Fruit fly (Drosophila melanogaster): ENCODE results near the gene ckd.

The ckd gene

DNA sequence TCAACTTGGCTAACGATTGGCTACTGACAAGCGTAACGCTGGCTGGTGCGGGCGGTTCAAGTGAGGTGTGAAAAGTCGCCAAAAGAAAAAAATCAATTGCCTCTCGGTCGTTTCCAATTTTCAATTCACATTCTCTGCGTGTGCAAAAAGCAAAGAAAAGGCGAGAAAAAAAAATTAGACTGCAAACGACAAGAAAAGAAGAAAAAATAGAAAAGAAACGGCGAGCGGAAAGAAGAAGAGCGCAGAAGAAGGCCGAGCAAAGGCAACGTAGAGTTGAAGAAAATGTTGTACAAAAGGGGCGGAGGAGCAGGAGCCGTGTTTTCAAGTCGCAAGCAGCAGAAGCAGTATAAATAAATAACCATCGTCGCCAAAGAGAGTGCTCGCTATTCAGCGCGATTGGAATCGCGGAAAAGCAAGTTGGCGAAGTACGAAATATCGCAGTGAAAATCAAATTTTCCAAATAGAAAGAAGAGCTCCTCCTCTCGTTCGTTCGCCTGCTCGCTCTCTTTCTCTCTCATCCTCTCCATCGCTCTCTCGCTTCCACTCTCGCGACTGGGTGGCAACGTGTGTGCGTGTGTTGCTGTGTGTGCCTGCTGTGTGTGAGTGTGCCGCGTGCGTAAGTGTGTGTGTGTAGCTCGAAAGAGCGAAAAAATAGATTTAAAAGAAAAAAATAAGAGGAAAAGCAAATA lies 31.8 kb upstream of the ckd start (continued):
- no peak for TF ChIP-seq fd59A (GFP tag; optimal IDR thresholded peaks at IDR 0.05)
- peak; percentile 69 for TF ChIP-seq CG9139 (GFP tag; optimal IDR thresholded peaks at IDR 0.05)

DNA sequence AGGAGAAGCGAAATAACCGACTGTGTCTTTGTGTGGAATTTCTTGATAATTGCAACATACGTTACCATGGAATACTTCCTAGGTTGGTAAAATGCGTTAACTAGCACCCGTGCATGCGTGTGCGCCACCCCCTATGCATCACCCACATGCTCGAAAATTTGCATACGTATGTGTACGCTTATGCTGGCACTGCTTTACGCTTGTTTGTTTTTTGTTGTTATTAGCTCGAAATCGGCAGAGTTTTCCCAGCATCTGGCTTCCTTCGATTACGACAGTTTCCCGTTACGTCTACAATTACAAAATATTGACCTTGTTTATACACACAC lies 31.3 kb upstream of the ckd start:
- TF ChIP-seq Sox102F (GFP tag; optimal IDR thresholded peaks at IDR 0.05) = no peak
- TF ChIP-seq CG10669 (GFP tag; optimal IDR thresholded peaks at IDR 0.05) = no peak
- no peak for TF ChIP-seq Met (GFP tag; optimal IDR thresholded peaks at IDR 0.05)
- no peak for TF ChIP-seq CG4318 (GFP tag; optimal IDR thresholded peaks at IDR 0.05)
- no peak for TF ChIP-seq svp (GFP tag)
- TF ChIP-seq cyc (GFP tag; optimal IDR thresholded peaks at IDR 0.05) = no peak
- no peak for TF ChIP-seq CG31627 (GFP tag; optimal IDR thresholded peaks at IDR 0.05)
- no peak for TF ChIP-seq Lpt (GFP tag; optimal IDR thresholded peaks at IDR 0.05)
- no peak for TF ChIP-seq CG7368 (GFP tag; optimal IDR thresholded peaks at IDR 0.05)
- TF ChIP-seq Hr38 (GFP tag; optimal IDR thresholded peaks at IDR 0.05) = no peak

DNA sequence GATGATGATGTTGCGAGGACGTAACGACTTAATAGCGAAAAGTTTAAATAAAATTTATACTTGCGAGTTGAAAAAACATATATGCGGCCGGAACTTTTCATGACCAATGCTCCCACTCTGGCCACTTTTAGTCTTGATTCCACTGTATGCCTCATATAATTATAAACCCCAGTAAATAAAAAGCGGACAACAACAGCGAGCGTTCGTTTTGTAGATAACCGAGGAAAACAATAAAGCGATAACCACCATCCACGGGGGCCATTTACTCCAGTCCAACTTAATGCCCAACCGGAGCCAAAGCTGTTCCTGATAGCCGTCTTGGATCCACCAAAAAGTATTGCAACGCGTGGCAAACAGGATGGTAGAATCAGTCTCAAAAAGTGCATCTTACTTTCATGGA lies 21.4 kb upstream of the ckd start:
- TF ChIP-seq Gug (GFP tag; IDR thresholded peaks at IDR 0.05) = no peak
- TF ChIP-seq Lpt (GFP tag; optimal IDR thresholded peaks at IDR 0.05) = no peak
- TF ChIP-seq CG7368 (GFP tag; optimal IDR thresholded peaks at IDR 0.05) = no peak
- TF ChIP-seq Eip78C (GFP tag) = no peak
- TF ChIP-seq vri (GFP tag; optimal IDR thresholded peaks at IDR 0.05) = peak; percentile 23
- TF ChIP-seq CG6163 (GFP tag; IDR thresholded peaks at IDR 0.05) = peak; percentile 50; the same call in 1 of the 3 replicates

DNA sequence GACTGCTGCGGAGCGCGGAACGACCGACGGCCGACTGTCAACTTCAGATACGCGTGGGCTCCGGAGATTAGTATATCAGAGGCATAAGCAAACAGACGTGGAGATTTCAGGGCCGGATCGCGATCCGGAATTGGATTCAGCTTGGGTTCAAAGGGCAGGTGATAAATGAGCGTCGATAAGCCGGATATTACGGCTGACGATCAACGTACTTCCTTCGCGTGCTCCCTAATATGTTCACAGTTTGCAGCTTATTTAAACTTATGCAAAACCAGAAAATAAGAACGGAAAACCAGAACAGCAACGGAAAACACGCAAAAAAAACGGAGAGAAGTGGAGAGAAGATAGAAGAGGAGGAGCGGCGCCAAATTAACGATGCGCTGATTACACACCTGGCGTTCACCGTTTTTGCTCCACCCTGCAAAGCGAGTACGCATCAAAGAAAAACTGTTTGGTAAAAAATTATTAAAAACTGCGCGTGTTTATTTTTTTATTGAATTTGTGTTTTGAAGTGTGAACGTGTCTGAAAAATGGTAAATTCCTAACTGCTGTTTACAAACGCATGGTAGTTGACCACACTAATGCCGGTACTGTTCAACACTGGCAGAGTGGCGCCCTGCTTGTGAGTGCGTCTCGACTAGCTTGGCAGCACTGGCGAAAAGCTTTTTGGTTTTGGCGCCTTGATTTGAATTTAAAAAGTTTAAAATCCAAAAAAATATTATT lies 18.5 kb upstream of the ckd start, which contains the start of gene CG17746:
Gene CG17746 (minus strand): TSS at position 546 of the 720 bp plus-strand sequence.
- TF ChIP-seq pdm3 (GFP tag; optimal IDR thresholded peaks at IDR 0.05) (no peak), OdsH (GFP tag; optimal IDR thresholded peaks at IDR 0.05) (no peak), fkh (GFP tag; optimal IDR thresholded peaks at IDR 0.05) (peak; percentile 43), ss (GFP tag; optimal IDR thresholded peaks at IDR 0.05) (peak in 1 of 2 experiments; percentile 48), esn (GFP tag; optimal IDR thresholded peaks at IDR 0.05) (peak; percentile 0), Sox14 (GFP tag; optimal IDR thresholded peaks at IDR 0.05) (peak; percentile 45), Eip78C (GFP tag) (peak; percentile 76), Gug (GFP tag; IDR thresholded peaks at IDR 0.05) (0 out of 2 replicates have a peak, but pooled peaks have one; percentile 12), CG6854 (GFP tag; optimal IDR thresholded peaks at IDR 0.05) (peak; percentile 13), CG8319 (GFP tag; optimal IDR thresholded peaks at IDR 0.05) (no peak), CG31627 (GFP tag; optimal IDR thresholded peaks at IDR 0.05) (peak; percentile 35), cyc (GFP tag; optimal IDR thresholded peaks at IDR 0.05) (peak; percentile 10), CG6808 (GFP tag; optimal IDR thresholded peaks at IDR 0.05) (peak; percentile 100), svp (GFP tag) (peak; percentile 93), CG10669 (GFP tag; optimal IDR thresholded peaks at IDR 0.05) (no peak), lz (GFP tag; optimal IDR thresholded peaks at IDR 0.05) (peak; percentile 38), CG32006 (GFP tag; optimal IDR thresholded peaks at IDR 0.05) (no peak)

DNA sequence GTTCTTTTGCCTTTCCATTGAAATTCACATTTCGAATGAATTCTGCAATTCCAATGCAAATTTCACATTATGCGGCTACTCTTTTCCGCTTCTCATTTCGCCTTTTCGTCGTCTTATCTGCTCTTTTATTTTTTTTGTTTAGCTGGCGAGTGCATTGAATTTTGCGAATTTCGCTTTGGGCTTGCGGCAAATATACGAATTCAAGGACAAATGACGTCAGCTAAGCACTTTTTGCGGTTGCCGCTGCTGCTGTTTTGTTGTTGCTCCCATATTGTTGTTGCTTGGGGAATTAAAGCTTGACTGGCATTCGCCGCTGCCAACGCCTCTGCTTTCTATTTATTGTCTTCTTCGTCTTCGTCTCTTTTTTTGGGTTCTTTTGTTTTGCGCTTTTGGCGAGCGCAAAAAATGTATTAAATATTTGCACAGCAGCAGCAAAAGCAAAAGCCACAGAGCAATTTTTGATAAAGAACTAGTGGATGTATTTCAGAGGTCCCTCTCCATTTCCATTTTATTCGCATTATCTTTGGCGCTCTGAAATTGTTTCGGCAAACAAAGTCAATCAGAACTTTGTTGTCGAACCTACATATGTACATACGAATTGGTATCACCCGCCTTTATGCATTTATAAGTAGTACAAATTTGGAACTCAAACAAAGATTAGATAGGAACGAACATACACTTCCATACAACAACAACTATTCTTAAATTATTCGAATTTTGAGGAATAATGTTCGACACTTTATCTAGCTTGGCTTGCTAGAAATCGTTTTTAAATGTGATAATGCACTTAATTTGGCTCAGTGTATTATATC lies 17.7 kb upstream of the ckd start:
- no peak for TF ChIP-seq Gug (GFP tag; IDR thresholded peaks at IDR 0.05)
- no peak for TF ChIP-seq dac (GFP tag; optimal IDR thresholded peaks at IDR 0.05)
- peak; percentile 56 for TF ChIP-seq Sox15 (GFP tag; optimal IDR thresholded peaks at IDR 0.05)
- peak; percentile 62 for TF ChIP-seq Met (GFP tag; optimal IDR thresholded peaks at IDR 0.05)
- peak; percentile 52 for TF ChIP-seq lz (GFP tag; optimal IDR thresholded peaks at IDR 0.05)
- peak; percentile 75 for TF ChIP-seq pdm3 (GFP tag; optimal IDR thresholded peaks at IDR 0.05)
- TF ChIP-seq CG8119 (GFP tag; IDR thresholded peaks at IDR 0.05) = peak; percentile 33; the same call in 2 of the 3 replicates
- no peak for TF ChIP-seq CG11762 (GFP tag; optimal IDR thresholded peaks at IDR 0.05; ENCODE audit: insufficient read depth)
- no peak for TF ChIP-seq CG6808 (GFP tag; optimal IDR thresholded peaks at IDR 0.05)
- TF ChIP-seq CG31627 (GFP tag; optimal IDR thresholded peaks at IDR 0.05) = peak; percentile 73
- no peak for TF ChIP-seq CG10669 (GFP tag; optimal IDR thresholded peaks at IDR 0.05)
- TF ChIP-seq Hr38 (GFP tag; optimal IDR thresholded peaks at IDR 0.05) = no peak
- peak; percentile 71 for TF ChIP-seq Smox (GFP tag; optimal IDR thresholded peaks at IDR 0.05)
- peak; percentile 53 for TF ChIP-seq achi (GFP tag; optimal IDR thresholded peaks at IDR 0.05)
- peak; percentile 69 for TF ChIP-seq Eip93F (GFP tag; optimal IDR thresholded peaks at IDR 0.05)
- TF ChIP-seq Lpt (GFP tag; optimal IDR thresholded peaks at IDR 0.05) = peak; percentile 31
- peak; percentile 22 for TF ChIP-seq CG16779 (tag; optimal IDR thresholded peaks at IDR 0.05)
- TF ChIP-seq cyc (GFP tag; optimal IDR thresholded peaks at IDR 0.05) = no peak
- TF ChIP-seq CG6854 (GFP tag; optimal IDR thresholded peaks at IDR 0.05) = no peak
- TF ChIP-seq salr (GFP tag; optimal IDR thresholded peaks at IDR 0.05) = peak; percentile 6 to 85
- no peak for TF ChIP-seq Ets96B (tag; optimal IDR thresholded peaks at IDR 0.05)
- TF ChIP-seq CG8319 (GFP tag; optimal IDR thresholded peaks at IDR 0.05) = no peak
